Fruit fly (Drosophila melanogaster): ENCODE measurements around the gene Ets65A.

The Ets65A gene

dm6 chr3L:6085157-6085556, 12.3 kb upstream of the Ets65A start (continued):
- TF ChIP-seq Blimp-1 (GFP tag; optimal IDR thresholded peaks at IDR 0.05), result peak; percentile 42
- peak; percentile 58 for TF ChIP-seq CG2712 (tag; optimal IDR thresholded peaks at IDR 0.05)
- peak; percentile 28 for TF ChIP-seq CG9727 (GFP tag; optimal IDR thresholded peaks at IDR 0.05)
- peak; percentile 12 for TF ChIP-seq cwo (GFP tag; optimal IDR thresholded peaks at IDR 0.05)
- TF ChIP-seq esg (GFP tag; conservative IDR thresholded peaks at IDR 0.05), result no peak
- peak; percentile 6 for TF ChIP-seq CG17359 (tag; optimal IDR thresholded peaks at IDR 0.05)
- no peak for TF ChIP-seq Doc3 (GFP tag; IDR thresholded peaks at IDR 0.05; ENCODE audit: partially characterized antibody)
- peak; percentile 17 for TF ChIP-seq phol (tag; optimal IDR thresholded peaks at IDR 0.05)
- 0 out of 2 replicates have a peak, but pooled peaks have one; percentile 23 for TF ChIP-seq Xrp1 (GFP tag; IDR thresholded peaks at IDR 0.05)

- peak; percentile 57 for TF ChIP-seq row (GFP tag; IDR thresholded peaks at IDR 0.05)
- TF ChIP-seq CG17912 (GFP tag; optimal IDR thresholded peaks at IDR 0.05), result no peak
- TF ChIP-seq lilli (GFP tag; optimal IDR thresholded peaks at IDR 0.05), result peak; percentile 40
- TF ChIP-seq Dip3 (GFP tag; optimal IDR thresholded peaks at IDR 0.05), result peak; percentile 3
- no peak for TF ChIP-seq Dref (GFP tag; IDR thresholded peaks at IDR 0.05)
- TF ChIP-seq CG7839 (tag; optimal IDR thresholded peaks at IDR 0.05), result peak; percentile 40
- TF ChIP-seq Dll (GFP tag; IDR thresholded peaks at IDR 0.05; ENCODE audit: partially characterized antibody), result no peak
- peak; percentile 6 for TF ChIP-seq CG10209 (GFP tag; optimal IDR thresholded peaks at IDR 0.05)
- TF ChIP-seq org-1 (GFP tag; optimal IDR thresholded peaks at IDR 0.05), result peak; percentile 10
- peak; percentile 14 for TF ChIP-seq Dek (tag; optimal IDR thresholded peaks at IDR 0.05)
- no peak for TF ChIP-seq CG17568 (GFP tag; optimal IDR thresholded peaks at IDR 0.05)
- no peak for TF ChIP-seq MTF-1 (GFP tag; optimal IDR thresholded peaks at IDR 0.05; ENCODE audit: borderline replicate concordance)
- TF ChIP-seq bab2 (GFP tag; optimal IDR thresholded peaks at IDR 0.05), result peak; percentile 24
- peak; percentile 61 for TF ChIP-seq Atf6 (GFP tag; IDR thresholded peaks at IDR 0.05)
- no peak for TF ChIP-seq B-H2 (GFP tag; optimal IDR thresholded peaks at IDR 0.05)
- peak; percentile 72 for TF ChIP-seq Med (GFP tag)
- no peak for TF ChIP-seq ems (GFP tag; optimal IDR thresholded peaks at IDR 0.05)
- peak; percentile 40; the same call in 1 of the 2 replicates for TF ChIP-seq Xrp1 (GFP tag; IDR thresholded peaks at IDR 0.05)
- TF ChIP-seq sob (GFP tag; IDR thresholded peaks at IDR 0.05), result 0 out of 2 replicates have a peak, but pooled peaks have one; percentile 26
- TF ChIP-seq CG17328 (GFP tag; IDR thresholded peaks at IDR 0.05), result 0 out of 2 replicates have a peak, but pooled peaks have one; percentile 43
- TF ChIP-seq gem (tag; optimal IDR thresholded peaks at IDR 0.05), result peak; percentile 70
- TF ChIP-seq Chrac-16 (GFP tag; optimal IDR thresholded peaks at IDR 0.05), result peak; percentile 23
- peak; percentile 69 for TF ChIP-seq sens (GFP tag)
- TF ChIP-seq Spps (tag; optimal IDR thresholded peaks at IDR 0.05), result no peak
- TF ChIP-seq Myb (GFP tag; optimal IDR thresholded peaks at IDR 0.05), result peak; percentile 11
- TF ChIP-seq slbo (GFP tag; IDR thresholded peaks at IDR 0.05), result peak; percentile 68
- TF ChIP-seq GATAe (GFP tag; conservative IDR thresholded peaks at IDR 0.05), result no peak
- TF ChIP-seq Camta (GFP tag; optimal IDR thresholded peaks at IDR 0.05), result peak; percentile 51
- peak; percentile 46 for TF ChIP-seq CG13424 (tag; optimal IDR thresholded peaks at IDR 0.05)
- peak; percentile 10 for TF ChIP-seq CG9609 (GFP tag; optimal IDR thresholded peaks at IDR 0.05)
- TF ChIP-seq CG2202 (tag; optimal IDR thresholded peaks at IDR 0.05), result no peak
- TF ChIP-seq mam (GFP tag; optimal IDR thresholded peaks at IDR 0.05), result peak; percentile 47
- TF ChIP-seq CG12659 (GFP tag; optimal IDR thresholded peaks at IDR 0.05), result peak; percentile 9
- 0 out of 2 replicates have a peak, but pooled peaks have one; percentile 11 for TF ChIP-seq CG31441 (GFP tag; IDR thresholded peaks at IDR 0.05)
- TF ChIP-seq Oli (tag; optimal IDR thresholded peaks at IDR 0.05), result peak; percentile 17
- no peak for TF ChIP-seq Nf-YB (GFP tag; optimal IDR thresholded peaks at IDR 0.05)
- TF ChIP-seq dan (GFP tag; IDR thresholded peaks at IDR 0.05), result no peak
- TF ChIP-seq lmd (GFP tag; IDR thresholded peaks at IDR 0.05), result no peak
- TF ChIP-seq CG2120 (GFP tag; optimal IDR thresholded peaks at IDR 0.05), result peak; percentile 62
- TF ChIP-seq Hmr (GFP tag; optimal IDR thresholded peaks at IDR 0.05), result peak; percentile 38
- peak; percentile 27 for TF ChIP-seq CG12391 (tag; optimal IDR thresholded peaks at IDR 0.05)
Measured at dm6 chr3L:6085988-6086387, 11.4 kb upstream of the Ets65A start.
